Fruit fly (Drosophila melanogaster): ENCODE measurements around the gene by.

The by gene

dm6 chr3R:9510070-9510518 lies 22.7 kb downstream of the by start, which contains the start of gene rump (continued):
- TF ChIP-seq gem (tag; optimal IDR thresholded peaks at IDR 0.05) (no peak), Rx (GFP tag; IDR thresholded peaks at IDR 0.05) (no peak), CG8281 (tag; optimal IDR thresholded peaks at IDR 0.05) (no peak), CG12769 (tag; optimal IDR thresholded peaks at IDR 0.05) (peak; percentile 12), lbe (GFP tag; optimal IDR thresholded peaks at IDR 0.05) (peak; percentile 52), Chrac-16 (GFP tag; optimal IDR thresholded peaks at IDR 0.05) (no peak), phol (tag; optimal IDR thresholded peaks at IDR 0.05) (peak; percentile 98), CG8765 (GFP tag; IDR thresholded peaks at IDR 0.05) (no peak), Stat92E (GFP tag; optimal IDR thresholded peaks at IDR 0.05) (peak in 1 of 3 experiments; percentile 58), Sry-β (GFP tag; optimal IDR thresholded peaks at IDR 0.05) (peak; percentile 54), her (GFP tag; optimal IDR thresholded peaks at IDR 0.05) (peak; percentile 8), fd64A (GFP tag; optimal IDR thresholded peaks at IDR 0.05) (no peak), CG3995 (GFP tag; optimal IDR thresholded peaks at IDR 0.05) (peak; percentile 94), CG7745 (tag; optimal IDR thresholded peaks at IDR 0.05) (peak; percentile 1), Taf1 (GFP tag; IDR thresholded peaks at IDR 0.05) (no peak), dmrt99B (tag; optimal IDR thresholded peaks at IDR 0.05) (no peak), eve (GFP tag; optimal IDR thresholded peaks at IDR 0.05) (no peak), CG11398 (GFP tag; optimal IDR thresholded peaks at IDR 0.05) (no peak), unpg (GFP tag; optimal IDR thresholded peaks at IDR 0.05) (no peak), CG10267 (tag; optimal IDR thresholded peaks at IDR 0.05) (peak; percentile 65), CG15514 (GFP tag; optimal IDR thresholded peaks at IDR 0.05) (peak; percentile 58), CG10147 (GFP tag; optimal IDR thresholded peaks at IDR 0.05) (peak; percentile 8), CG8924 (tag; optimal IDR thresholded peaks at IDR 0.05) (peak; percentile 17), az2 (GFP tag; optimal IDR thresholded peaks at IDR 0.05) (no peak), emc (GFP tag; optimal IDR thresholded peaks at IDR 0.05) (no peak), CG17186 (GFP tag; optimal IDR thresholded peaks at IDR 0.05) (peak; percentile 71), peb (GFP tag; IDR thresholded peaks at IDR 0.05) (no peak), CG6765 (GFP tag; optimal IDR thresholded peaks at IDR 0.05) (no peak), CG7357 (GFP tag; IDR thresholded peaks at IDR 0.05) (no peak), trem (tag; optimal IDR thresholded peaks at IDR 0.05) (peak; percentile 77), BEAF-32 (GFP tag; optimal IDR thresholded peaks at IDR 0.05) (peak; percentile 98), MESR4 (GFP tag; optimal IDR thresholded peaks at IDR 0.05) (peak; percentile 94), HLH54F (GFP tag; optimal IDR thresholded peaks at IDR 0.05) (no peak), CG16863 (GFP tag; optimal IDR thresholded peaks at IDR 0.05) (peak; percentile 2), Rfx (GFP tag; IDR thresholded peaks at IDR 0.05) (no peak), CG15479 (GFP tag; optimal IDR thresholded peaks at IDR 0.05) (peak; percentile 2), trh (GFP tag; optimal IDR thresholded peaks at IDR 0.05) (no peak), Pdp1 (GFP tag; optimal IDR thresholded peaks at IDR 0.05) (peak in 1 of 2 experiments; percentile 29), CG1602 (GFP tag; optimal IDR thresholded peaks at IDR 0.05) (no peak), lilli (GFP tag; optimal IDR thresholded peaks at IDR 0.05) (peak; percentile 43), CG12391 (tag; optimal IDR thresholded peaks at IDR 0.05) (peak; percentile 7), Dref (GFP tag; IDR thresholded peaks at IDR 0.05) (no peak), gcm (GFP tag; optimal IDR thresholded peaks at IDR 0.05) (no peak), HmgZ (tag; optimal IDR thresholded peaks at IDR 0.05) (peak; percentile 74), Sry-δ (GFP tag; optimal IDR thresholded peaks at IDR 0.05) (peak; percentile 98), CG13624 (GFP tag; optimal IDR thresholded peaks at IDR 0.05) (peak; percentile 48), CG7271 (tag; optimal IDR thresholded peaks at IDR 0.05) (peak; percentile 33), rib (GFP tag; IDR thresholded peaks at IDR 0.05) (no peak), Trl (optimal IDR thresholded peaks at IDR 0.05) (no peak), Trl (GFP tag; optimal IDR thresholded peaks at IDR 0.05) (no peak), Tbp (GFP tag; optimal IDR thresholded peaks at IDR 0.05) (peak; percentile 2)
